Worm (Caenorhabditis elegans) whole organism, midembryonic: ENCODE data around the gene K02E11.7.

ENCODE experiments used
- flt-1 ChIP-seq: fragments of 200-800 bp; sonication (Bioruptor generic); IDR thresholded peaks from 2 replicates; pipeline ENCODE4 v1.3.6; 2022; ENCODE audit warnings: missing genetic modification characterization, missing compliant biosample characterization
- klf-2 ChIP-seq: fragments of 200-800 bp; sonication (Bioruptor generic); conservative IDR thresholded peaks from 2 replicates; pipeline ENCODE4 v1.3.6; 2022; ENCODE audit warnings: missing genetic modification reagents, missing genetic modification characterization, missing compliant biosample characterization
- tab-1 ChIP-seq: fragments of 200-800 bp; sonication (Bioruptor generic); IDR thresholded peaks from 2 replicates; pipeline ENCODE4 v1.3.6; 2022; ENCODE audit warnings: missing genetic modification characterization, missing compliant biosample characterization
- ztf-23 ChIP-seq: fragments of 200-800 bp; sonication (Bioruptor generic); IDR thresholded peaks from 2 replicates; pipeline ENCODE4 v1.3.6; 2022; ENCODE audit warnings: missing genetic modification reagents, missing genetic modification characterization, missing compliant biosample characterization

ce11 chrV:14293667-14294194 is 39.6 kb upstream of the K02E11.7 start, which contains the start of gene F14D7.2:
- no peak for TF ChIP-seq tab-1 (GFP tag; lab: Robert Waterston, UW)
- no peak for TF ChIP-seq ztf-23 (GFP tag; lab: Robert Waterston, UW)
- no peak for TF ChIP-seq klf-2 (GFP tag; lab: Robert Waterston, UW)
- TF ChIP-seq flt-1 (GFP tag; lab: Robert Waterston, UW): no peak
